Fruit fly (Drosophila melanogaster) whole organism, embryonic: ENCODE data around the gene Vlet.

ENCODE experiments used
- Asciz ChIP-seq: fragments of 200-800 bp; sonication (Bioruptor generic); optimal IDR thresholded peaks from 2 replicates; lab custom pipeline; 2017; ENCODE audit warnings: missing biosample characterization, mild to moderate bottlenecking, missing genetic modification characterization, missing genetic modification reagents
- Atf3 ChIP-seq: fragments of 200-800 bp; sonication (Bioruptor generic); optimal IDR thresholded peaks from 3 replicates; lab custom pipeline; 2016; ENCODE audit warnings: missing biosample characterization, missing genetic modification characterization
- Bteb2 ChIP-seq: fragments of 200-800 bp; sonication (Bioruptor generic); optimal IDR thresholded peaks from 2 replicates; lab custom pipeline; 2016; ENCODE audit warnings: missing biosample characterization, missing genetic modification characterization
- CG10565 ChIP-seq: fragments of 200-800 bp; sonication (Bioruptor generic); optimal IDR thresholded peaks from 3 replicates; lab custom pipeline; 2016; ENCODE audit warnings: missing biosample characterization, mild to moderate bottlenecking, missing genetic modification characterization
- CG10959 ChIP-seq: fragments of 200-800 bp; sonication (Bioruptor generic); IDR thresholded peaks from 2 replicates; pipeline ENCODE4 v1.3.6; 2022; ENCODE audit warnings: missing biosample characterization, missing genetic modification characterization
- CG12219 ChIP-seq: fragments of 200-800 bp; sonication (Bioruptor generic); optimal IDR thresholded peaks from 3 replicates; lab custom pipeline; 2018; ENCODE audit warnings: missing biosample characterization, mild to moderate bottlenecking, missing genetic modification characterization
- CG16813 ChIP-seq: fragments of 200-800 bp; sonication (Bioruptor generic); IDR thresholded peaks from 3 replicates; pipeline ENCODE4 v1.3.6; 2022; ENCODE audit warnings: missing biosample characterization, missing genetic modification characterization; ENCODE audit not compliant: partially characterized antibody
- CG17186 ChIP-seq: fragments of 200-800 bp; sonication (Bioruptor generic); optimal IDR thresholded peaks from 3 replicates; lab custom pipeline; 2017; ENCODE audit warnings: missing biosample characterization, missing genetic modification reagents, missing genetic modification characterization
- CG2120 ChIP-seq: fragments of 200-800 bp; sonication (Bioruptor generic); optimal IDR thresholded peaks from 3 replicates; lab custom pipeline; 2016; ENCODE audit warnings: missing biosample characterization, missing genetic modification characterization
- CG32532 ChIP-seq: fragments of 200-800 bp; sonication (Bioruptor generic); IDR thresholded peaks from 2 replicates; pipeline ENCODE4 v1.3.6; 2022; ENCODE audit warnings: missing biosample characterization, missing genetic modification characterization
- CG3995 ChIP-seq: fragments of 200-800 bp; sonication (Bioruptor generic); optimal IDR thresholded peaks from 3 replicates; lab custom pipeline; 2016; ENCODE audit warnings: missing biosample characterization, missing genetic modification characterization
- CG6689 ChIP-seq: fragments of 200-800 bp; sonication (Bioruptor generic); IDR thresholded peaks from 2 replicates; pipeline ENCODE4 v1.3.6; 2022; ENCODE audit warnings: missing biosample characterization, missing genetic modification characterization
- CG7357 ChIP-seq: fragments of 200-800 bp; sonication (Bioruptor generic); IDR thresholded peaks from 3 replicates; pipeline ENCODE4 v1.3.6; 2022; ENCODE audit warnings: missing biosample characterization, missing genetic modification characterization
- CG7786 ChIP-seq: fragments of 200-800 bp; sonication (Bioruptor generic); optimal IDR thresholded peaks from 2 replicates; lab custom pipeline; 2016; ENCODE audit warnings: missing biosample characterization, missing genetic modification characterization
- CG7963 ChIP-seq: fragments of 200-800 bp; sonication (Bioruptor generic); IDR thresholded peaks from 3 replicates; pipeline ENCODE4 v1.3.6; 2022; ENCODE audit warnings: missing biosample characterization, missing genetic modification characterization; ENCODE audit not compliant: partially characterized antibody
- CG8281 ChIP-seq: fragments of 200-800 bp; sonication (Bioruptor generic); optimal IDR thresholded peaks from 2 replicates; lab custom pipeline; 2018; ENCODE audit warnings: missing biosample characterization, mild to moderate bottlenecking, missing genetic modification characterization, moderate library complexity
- CG9215 ChIP-seq: fragments of 200-800 bp; sonication (Bioruptor generic); IDR thresholded peaks from 2 replicates; pipeline ENCODE4 v1.3.6; 2022; ENCODE audit warnings: missing biosample characterization, missing genetic modification characterization
- D19B ChIP-seq: fragments of 200-800 bp; sonication (Bioruptor generic); optimal IDR thresholded peaks from 2 replicates; lab custom pipeline; 2017; ENCODE audit warnings: missing biosample characterization, mild to moderate bottlenecking, missing genetic modification characterization
- Dbx ChIP-seq: fragments of 200-800 bp; sonication (Bioruptor generic); IDR thresholded peaks from 3 replicates; pipeline ENCODE4 v1.3.6; 2022; ENCODE audit warnings: missing biosample characterization, missing genetic modification characterization
- Fer3 ChIP-seq: fragments of 200-800 bp; sonication (Bioruptor generic); optimal IDR thresholded peaks from 2 replicates; lab custom pipeline; 2018; ENCODE audit warnings: missing biosample characterization, mild to moderate bottlenecking, missing genetic modification characterization, moderate library complexity
- GATAe ChIP-seq: fragments of 200-800 bp; sonication (Bioruptor generic); conservative IDR thresholded peaks from 2 replicates; pipeline ENCODE4 v1.3.6; 2022; ENCODE audit warnings: missing biosample characterization, missing genetic modification characterization
- Gsc ChIP-seq: fragments of 200-800 bp; sonication (Bioruptor generic); IDR thresholded peaks from 2 replicates; pipeline ENCODE4 v1.3.6; 2022; ENCODE audit warnings: missing biosample characterization, missing genetic modification characterization
- Lhr ChIP-seq: fragments of 200-800 bp; sonication (Bioruptor generic); optimal IDR thresholded peaks from 3 replicates; lab custom pipeline; 2017; ENCODE audit warnings: mild to moderate bottlenecking, missing biosample characterization, missing genetic modification reagents, missing genetic modification characterization
- NK7.1 ChIP-seq: fragments of 200-800 bp; sonication (Bioruptor generic); optimal IDR thresholded peaks from 3 replicates; lab custom pipeline; 2016; ENCODE audit warnings: missing biosample characterization, missing genetic modification characterization
- Nf-YC ChIP-seq: fragments of 200-800 bp; optimal IDR thresholded peaks from 3 replicates; lab custom pipeline; 2019; ENCODE audit warnings: missing biosample characterization, mild to moderate bottlenecking, missing genetic modification characterization, moderate library complexity
- Oaz ChIP-seq: fragments of 200-800 bp; sonication (Bioruptor generic); IDR thresholded peaks from 2 replicates; pipeline ENCODE4 v1.3.6; 2022; ENCODE audit warnings: missing biosample characterization, missing genetic modification characterization
- Spps ChIP-seq: fragments of 200-800 bp; sonication (Bioruptor generic); optimal IDR thresholded peaks from 2 replicates; lab custom pipeline; 2018; ENCODE audit warnings: missing biosample characterization, mild to moderate bottlenecking, missing genetic modification characterization
- YL-1 ChIP-seq: fragments of 200-800 bp; sonication (Bioruptor generic); optimal IDR thresholded peaks from 3 replicates; lab custom pipeline; 2017; ENCODE audit warnings: missing biosample characterization, mild to moderate bottlenecking, missing genetic modification characterization
- aop ChIP-seq: fragments of 200-800 bp; sonication (Bioruptor generic); IDR thresholded peaks from 2 replicates; pipeline ENCODE4 v1.3.6; 2022; ENCODE audit warnings: missing biosample characterization, missing genetic modification characterization
- ato ChIP-seq: fragments of 200-800 bp; sonication (Bioruptor generic); IDR thresholded peaks from 2 replicates; pipeline ENCODE4 v1.3.6; 2022; ENCODE audit warnings: missing biosample characterization, missing genetic modification characterization; ENCODE audit not compliant: partially characterized antibody
- cwo ChIP-seq: fragments of 200-800 bp; sonication (Bioruptor generic); optimal IDR thresholded peaks from 3 replicates; lab custom pipeline; 2017; ENCODE audit warnings: missing biosample characterization, missing genetic modification characterization, mild to moderate bottlenecking, moderate library complexity, missing genetic modification reagents
- gcm ChIP-seq: fragments of 200-800 bp; sonication (Bioruptor generic); optimal IDR thresholded peaks from 2 replicates; lab custom pipeline; 2019; ENCODE audit warnings: missing biosample characterization, mild to moderate bottlenecking, missing genetic modification characterization, moderate library complexity
- ken ChIP-seq: fragments of 200-800 bp; sonication (Bioruptor generic); IDR thresholded peaks from 3 replicates; pipeline ENCODE4 v1.3.6; 2022; ENCODE audit warnings: missing biosample characterization, missing genetic modification characterization
- klu ChIP-seq: fragments of 200-800 bp; sonication (Bioruptor generic); IDR thresholded peaks from 2 replicates; pipeline ENCODE4 v1.3.6; 2022; ENCODE audit warnings: missing biosample characterization, missing genetic modification characterization
- lab ChIP-seq: fragments of 200-800 bp; sonication (Bioruptor generic); optimal IDR thresholded peaks from 3 replicates; lab custom pipeline; 2017; ENCODE audit warnings: missing biosample characterization, missing genetic modification characterization, mild to moderate bottlenecking, moderate library complexity, missing genetic modification reagents
- lola ChIP-seq, 3 experiments: fragments of >200 bp in 2 of 3; fragments of 200-800 bp in 1 of 3; sonication (Bioruptor generic) in 1 of 3; optimal IDR thresholded peaks; 2 replicates each; lab custom pipeline; 2017 to 2019; ENCODE audit warnings: missing biosample characterization in 3 of 3, missing genetic modification characterization in 3 of 3, mild to moderate bottlenecking in 1 of 3, moderate library complexity in 1 of 3
- nerfin-2 ChIP-seq: fragments of 200-800 bp; sonication (Bioruptor generic); IDR thresholded peaks from 2 replicates; pipeline ENCODE4 v1.3.6; 2022; ENCODE audit warnings: missing biosample characterization, missing genetic modification characterization; ENCODE audit not compliant: partially characterized antibody
- otp ChIP-seq: fragments of 200-800 bp; sonication (Bioruptor generic); IDR thresholded peaks from 3 replicates; pipeline ENCODE4, ENCODE4 v1.3.6; 2022; ENCODE audit warnings: missing biosample characterization, missing genetic modification characterization
- phol ChIP-seq: fragments of 200-800 bp; sonication (Bioruptor generic); optimal IDR thresholded peaks from 3 replicates; lab custom pipeline; 2018; ENCODE audit warnings: missing biosample characterization, mild to moderate bottlenecking, missing genetic modification characterization, moderate library complexity
- pum ChIP-seq: fragments of 200-800 bp; sonication (Bioruptor generic); optimal IDR thresholded peaks from 2 replicates; lab custom pipeline; 2016; ENCODE audit warnings: missing biosample characterization, missing genetic modification characterization
- slou ChIP-seq: fragments of 200-800 bp; sonication (Bioruptor generic); optimal IDR thresholded peaks from 3 replicates; lab custom pipeline; 2016; ENCODE audit warnings: missing biosample characterization, missing genetic modification characterization
- so ChIP-seq: fragments of 200-800 bp; sonication (Bioruptor generic); IDR thresholded peaks from 3 replicates; pipeline ENCODE4 v1.3.6; 2022; ENCODE audit warnings: missing biosample characterization, missing genetic modification characterization
- tin ChIP-seq: fragments of 200-800 bp; sonication (Bioruptor generic); optimal IDR thresholded peaks from 3 replicates; lab custom pipeline; 2016; ENCODE audit warnings: missing biosample characterization, missing genetic modification characterization
- toy ChIP-seq: fragments of 200-800 bp; sonication (Bioruptor generic); IDR thresholded peaks from 2 replicates; pipeline ENCODE4 v1.3.6; 2022; ENCODE audit warnings: missing biosample characterization, missing genetic modification characterization
- unc-4 ChIP-seq: fragments of 200-800 bp; sonication (Bioruptor generic); IDR thresholded peaks from 2 replicates; pipeline ENCODE4 v1.3.6; 2022; ENCODE audit warnings: missing biosample characterization, missing genetic modification characterization; ENCODE audit not compliant: partially characterized antibody
- vvl ChIP-seq: fragments of 200-800 bp; sonication (Bioruptor generic); IDR thresholded peaks from 2 replicates; pipeline ENCODE4 v1.3.6; 2022; ENCODE audit warnings: missing biosample characterization, missing genetic modification characterization
- wek ChIP-seq: fragments of 200-800 bp; sonication (Bioruptor generic); optimal IDR thresholded peaks from 3 replicates; lab custom pipeline; 2018; ENCODE audit warnings: missing biosample characterization, mild to moderate bottlenecking, missing genetic modification characterization, moderate library complexity
- zfh2 ChIP-seq: fragments of 200-800 bp; sonication (Bioruptor generic); optimal IDR thresholded peaks from 2 replicates; lab custom pipeline; 2016; ENCODE audit warnings: missing biosample characterization, missing genetic modification characterization

Vlet gene

DNA sequence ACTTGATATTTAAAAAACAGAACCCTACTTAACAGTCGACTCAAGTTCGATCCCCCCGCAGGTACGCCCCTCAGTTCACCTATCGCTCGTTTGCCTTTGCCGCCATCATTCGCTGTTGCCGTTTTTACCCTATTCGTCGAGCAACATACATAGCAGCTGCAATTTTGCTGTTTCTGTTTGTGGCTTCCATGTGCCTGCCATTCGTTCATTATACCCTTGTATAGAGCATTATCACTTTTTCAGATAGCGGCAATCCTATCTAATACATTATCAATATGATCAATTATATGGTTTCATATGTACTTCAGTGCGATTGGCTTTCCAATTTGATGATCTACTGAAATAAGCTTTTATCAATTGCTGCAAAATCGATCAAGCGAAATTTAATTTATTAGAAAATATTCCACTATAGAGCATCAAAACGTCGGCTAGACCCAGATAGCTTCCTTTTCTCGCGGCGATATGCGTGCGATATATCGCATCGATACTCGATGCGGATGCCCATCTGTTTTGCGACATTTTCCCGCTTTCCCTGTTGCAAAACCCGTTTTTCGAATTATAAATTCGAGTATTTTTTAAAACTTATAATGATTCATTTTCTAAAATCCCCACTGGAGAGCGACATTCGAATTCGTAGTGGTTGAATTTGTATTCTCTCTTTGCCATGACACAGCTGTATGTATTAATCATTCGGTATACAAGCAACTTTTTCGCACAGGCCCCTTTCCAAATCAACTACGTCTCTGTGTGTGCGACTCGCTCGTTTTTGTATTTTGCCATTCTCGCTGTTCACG, 37.7 kb upstream of the Vlet start (continued):
- TF ChIP-seq D19B (GFP tag; lab: Kevin White, UChicago) (peak; percentile 79), slou (GFP tag; lab: Kevin White, UChicago) (peak; percentile 83), pum (GFP tag; lab: Kevin White, UChicago) (peak; percentile 75), YL-1 (GFP tag; lab: Kevin White, UChicago) (peak; percentile 24), Fer3 (peak; percentile 84), Lhr (peak; percentile 32), CG10959 (peak; percentile 82), Asciz (peak; percentile 74), CG32532 (GFP tag; lab: Robert Waterston, UW) (peak; percentile 81), CG7786 (peak; percentile 83), lab (GFP tag; lab: Kevin White, UChicago) (peak; percentile 91), cwo (peak; percentile 75), otp (GFP tag; lab: Robert Waterston, UW) (peak; percentile 70; the same call in 2 of the 3 replicates), tin (peak; percentile 82), NK7.1 (GFP tag; lab: Kevin White, UChicago) (peak; percentile 76), CG8281 (tag; lab: Kevin White, UChicago) (peak; percentile 70), klu (GFP tag; lab: Robert Waterston, UW) (peak; percentile 79), CG16813 (GFP tag; lab: Robert Waterston, UW) (peak; percentile 46; the same call in 2 of the 3 replicates), wek (GFP tag; lab: Kevin White, UChicago) (peak; percentile 67), nerfin-2 (peak; percentile 11; the same call in 1 of the 2 replicates), Nf-YC (peak; percentile 74), CG17186 (peak; percentile 27), CG7963 (GFP tag; lab: Robert Waterston, UW) (peak; percentile 78), zfh2 (GFP tag; lab: Kevin White, UChicago) (peak; percentile 83), Atf3 (GFP tag; lab: Kevin White, UChicago) (peak; percentile 61), toy (peak; percentile 51; the same call in 1 of the 2 replicates), gcm (GFP tag; lab: Kevin White, UChicago) (peak; percentile 86), so (GFP tag; lab: Robert Waterston, UW) (peak; percentile 90), aop (GFP tag; lab: Robert Waterston, UW) (no peak), unc-4 (peak; percentile 72), ken (peak; percentile 74), CG12219 (GFP tag; lab: Kevin White, UChicago) (peak; percentile 86), CG6689 (peak; percentile 84), vvl (peak; percentile 73; the same call in 1 of the 2 replicates), Spps (peak; percentile 62), CG10565 (GFP tag; lab: Kevin White, UChicago) (peak; percentile 64), GATAe (GFP tag; lab: Robert Waterston, UW) (peak; percentile 60), phol (tag; lab: Kevin White, UChicago) (peak; percentile 93), Dbx (GFP tag; lab: Robert Waterston, UW) (peak; percentile 84; the same call in 2 of the 3 replicates), Oaz (GFP tag; lab: Robert Waterston, UW) (peak; percentile 72), CG7357 (GFP tag; lab: Robert Waterston, UW) (peak; percentile 80), Gsc (GFP tag; lab: Robert Waterston, UW) (peak; percentile 65), Bteb2 (peak; percentile 87), CG3995 (GFP tag; lab: Kevin White, UChicago) (peak; percentile 56), ato (GFP tag; lab: Robert Waterston, UW) (peak; percentile 34; the same call in 1 of the 2 replicates), CG2120 (GFP tag; lab: Kevin White, UChicago) (peak; percentile 92), lola (GFP tag; optimal IDR thresholded peaks at IDR 0.05; lab: Kevin White, UChicago) (peak in 1 of 3 experiments; percentile 91), CG9215 (GFP tag; lab: Robert Waterston, UW) (peak; percentile 88)
